Fruit fly (Drosophila melanogaster): ENCODE data around the gene Hers.
A peak's percentile ranks its signal among the peaks of the same experiment; 100 is the strongest.

The Hers gene

DNA sequence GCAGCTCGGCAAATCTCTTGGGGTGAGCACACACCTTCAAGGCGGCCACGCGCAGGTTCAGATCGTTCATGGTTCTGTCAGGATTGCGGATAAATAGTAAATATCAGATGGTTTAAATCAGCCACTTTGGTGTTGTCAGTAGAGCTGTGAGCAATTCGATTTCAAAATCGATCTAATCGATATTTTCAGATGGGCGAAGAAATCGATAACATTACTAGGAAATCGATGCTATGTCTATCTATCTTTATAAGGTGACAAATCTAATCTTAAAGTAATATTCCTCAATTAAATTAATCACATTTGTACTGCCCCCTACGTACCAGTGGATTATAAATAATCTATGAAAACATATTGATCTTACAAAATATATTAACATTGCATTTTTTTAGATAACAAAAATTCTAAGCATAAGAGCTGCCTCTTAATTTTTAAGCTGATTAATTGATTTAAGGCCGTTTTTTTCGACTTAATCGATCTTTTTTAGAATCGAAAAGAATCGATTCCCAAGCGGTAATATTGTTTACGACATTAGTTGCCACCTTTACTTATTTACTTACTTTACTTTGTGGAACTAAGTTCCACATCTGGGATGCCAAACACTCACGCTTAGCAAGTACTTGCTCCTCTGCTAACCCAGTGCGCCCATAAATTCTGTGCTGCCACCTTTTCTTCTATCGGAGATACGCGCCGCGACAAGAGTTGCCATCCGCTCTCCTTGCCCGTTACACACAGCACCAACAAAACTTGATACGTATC is 379 bp upstream of the Hers start, which contains the start of gene THADA (continued):
- peak; percentile 93 for TF ChIP-seq CG13287 (GFP tag; IDR thresholded peaks at IDR 0.05; ENCODE audit: partially characterized antibody)
- TF ChIP-seq CrebB (tag; optimal IDR thresholded peaks at IDR 0.05): no peak
- peak; percentile 13; the same call in 1 of the 3 replicates for TF ChIP-seq B-H1 (GFP tag; IDR thresholded peaks at IDR 0.05)
- peak; percentile 26 for TF ChIP-seq pho (GFP tag; optimal IDR thresholded peaks at IDR 0.05)
- TF ChIP-seq Hr3 (GFP tag; optimal IDR thresholded peaks at IDR 0.05): peak; percentile 46
- TF ChIP-seq CG6813 (GFP tag; optimal IDR thresholded peaks at IDR 0.05): no peak
- peak; percentile 34 for TF ChIP-seq CG10979 (tag; optimal IDR thresholded peaks at IDR 0.05)
- TF ChIP-seq CG10565 (GFP tag; optimal IDR thresholded peaks at IDR 0.05): no peak
- peak; percentile 90 for TF ChIP-seq CG1603 (tag; optimal IDR thresholded peaks at IDR 0.05)
- TF ChIP-seq scrt (GFP tag; optimal IDR thresholded peaks at IDR 0.05): no peak
- TF ChIP-seq TFAM (GFP tag; optimal IDR thresholded peaks at IDR 0.05): no peak
- no peak; the same call in 1 of the 2 replicates for TF ChIP-seq CG14014 (GFP tag; IDR thresholded peaks at IDR 0.05)
- TF ChIP-seq HmgD (GFP tag; optimal IDR thresholded peaks at IDR 0.05): peak; percentile 88
- TF ChIP-seq CG12391 (tag; optimal IDR thresholded peaks at IDR 0.05): peak; percentile 76
- TF ChIP-seq CG6854 (GFP tag; optimal IDR thresholded peaks at IDR 0.05): no peak
- TF ChIP-seq chn (GFP tag; optimal IDR thresholded peaks at IDR 0.05): no peak
- peak; percentile 70 for TF ChIP-seq CG30403 (GFP tag; optimal IDR thresholded peaks at IDR 0.05)
- peak; percentile 49 for TF ChIP-seq CG3163 (GFP tag; optimal IDR thresholded peaks at IDR 0.05)
- TF ChIP-seq en (GFP tag; optimal IDR thresholded peaks at IDR 0.05): no peak
- no peak for TF ChIP-seq sd (tag; optimal IDR thresholded peaks at IDR 0.05)
- peak; percentile 34; the same call in 1 of the 2 replicates for TF ChIP-seq CG8765 (GFP tag; IDR thresholded peaks at IDR 0.05)
- TF ChIP-seq CG1792 (GFP tag; optimal IDR thresholded peaks at IDR 0.05): peak; percentile 10
- peak; percentile 81 for TF ChIP-seq HLH4C (GFP tag; IDR thresholded peaks at IDR 0.05; ENCODE audit: partially characterized antibody)
- TF ChIP-seq CG1233 (GFP tag; optimal IDR thresholded peaks at IDR 0.05): no peak
- TF ChIP-seq CG5245 (GFP tag; optimal IDR thresholded peaks at IDR 0.05): no peak
- TF ChIP-seq Spps (tag; optimal IDR thresholded peaks at IDR 0.05): peak; percentile 2
- no peak for TF ChIP-seq D19B (GFP tag; optimal IDR thresholded peaks at IDR 0.05)
- TF ChIP-seq vfl (GFP tag; optimal IDR thresholded peaks at IDR 0.05): peak; percentile 4
- no peak for TF ChIP-seq CG30020 (tag; optimal IDR thresholded peaks at IDR 0.05)
- no peak for TF ChIP-seq gsb (GFP tag; IDR thresholded peaks at IDR 0.05)
- no peak for TF ChIP-seq Poxn (GFP tag; IDR thresholded peaks at IDR 0.05)
- no peak for TF ChIP-seq HHEX (GFP tag; optimal IDR thresholded peaks at IDR 0.05)
- TF ChIP-seq Hey (tag; optimal IDR thresholded peaks at IDR 0.05): no peak
- no peak for TF ChIP-seq CG4360 (GFP tag; IDR thresholded peaks at IDR 0.05)
- no peak for TF ChIP-seq CG1529 (GFP tag; optimal IDR thresholded peaks at IDR 0.05)
- no peak for TF ChIP-seq Hr78 (GFP tag; optimal IDR thresholded peaks at IDR 0.05)
- no peak for TF ChIP-seq B-H2 (GFP tag; optimal IDR thresholded peaks at IDR 0.05)
- peak; percentile 39 for TF ChIP-seq CG15601 (tag; optimal IDR thresholded peaks at IDR 0.05)
- TF ChIP-seq Gug (GFP tag; IDR thresholded peaks at IDR 0.05): peak; percentile 43; the same call in 2 of the 4 replicates
- no peak for TF ChIP-seq h (optimal IDR thresholded peaks at IDR 0.05)
- peak; percentile 80; the same call in 2 of the 3 replicates for TF ChIP-seq CG34224 (GFP tag; IDR thresholded peaks at IDR 0.05; ENCODE audit: partially characterized antibody)
- TF ChIP-seq CG1832 (GFP tag; optimal IDR thresholded peaks at IDR 0.05): no peak
- TF ChIP-seq rib (GFP tag; IDR thresholded peaks at IDR 0.05): no peak; the same call in 1 of the 2 replicates
- TF ChIP-seq crol (GFP tag; IDR thresholded peaks at IDR 0.05): no peak; the same call in 1 of the 2 replicates
- TF ChIP-seq CG8089 (GFP tag; optimal IDR thresholded peaks at IDR 0.05): no peak
- no peak for TF ChIP-seq dmrt99B (tag; optimal IDR thresholded peaks at IDR 0.05)
- TF ChIP-seq CG6765 (GFP tag; optimal IDR thresholded peaks at IDR 0.05): peak; percentile 9
- no peak for TF ChIP-seq cas (GFP tag; IDR thresholded peaks at IDR 0.05)
- TF ChIP-seq CG8478 (optimal IDR thresholded peaks at IDR 0.05): no peak
- no peak for TF ChIP-seq CG3281 (GFP tag; optimal IDR thresholded peaks at IDR 0.05)
